Fruit fly (Drosophila melanogaster): ENCODE data around the gene CG5149.

DNA sequence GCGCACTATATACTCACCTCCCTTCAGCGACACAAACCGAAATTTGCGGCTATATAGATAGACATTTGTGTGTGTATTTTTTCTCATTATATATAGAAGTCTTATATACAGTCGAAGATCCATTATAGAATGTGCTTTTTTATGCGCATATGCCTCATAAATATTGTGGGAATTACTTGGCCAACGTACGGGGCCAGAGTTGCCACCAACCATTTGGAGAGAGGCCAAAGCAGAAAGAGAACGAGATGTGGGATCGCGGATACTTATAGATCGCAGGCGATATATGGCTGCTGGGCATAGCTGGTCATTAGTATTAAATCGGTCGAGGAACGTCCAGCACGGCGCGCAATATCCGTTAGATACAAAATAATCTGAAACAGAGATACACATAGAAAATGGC is 16.9 kb upstream of the CG5149 start, which contains the start of gene CG5177:
- TF ChIP-seq CTCF (optimal IDR thresholded peaks at IDR 0.05) = no peak
- no peak for TF ChIP-seq CG8478 (optimal IDR thresholded peaks at IDR 0.05)

Data from S2 (cell line).